Worm (Caenorhabditis elegans) whole organism, L2 larva: ENCODE measurements around the gene ZC21.10.

ENCODE experiments used
- C34F6.9 ChIP-seq: fragments of 150-350 bp; optimal IDR thresholded peaks from 2 replicates; lab custom pipeline; 2014; ENCODE audit warnings: missing biosample characterization, missing genetic modification characterization
- F13H6.1 ChIP-seq: sonication (generic microtip); optimal IDR thresholded peaks from 2 replicates; lab custom pipeline; 2016; ENCODE audit warnings: missing genetic modification characterization, missing compliant biosample characterization
- R02D3.7 ChIP-seq: fragments of 150-350 bp; optimal IDR thresholded peaks from 2 replicates; lab custom pipeline; 2014; ENCODE audit warnings: missing biosample characterization, missing genetic modification characterization
- Y55F3AM.14 ChIP-seq: fragments of 200-800 bp; sonication (Bioruptor generic); optimal IDR thresholded peaks from 2 replicates; lab custom pipeline; 2018; ENCODE audit warnings: mild to moderate bottlenecking, missing genetic modification characterization, missing compliant biosample characterization
- aly-2 ChIP-seq: fragments of 150-350 bp; optimal IDR thresholded peaks from 2 replicates; lab custom pipeline; 2014; ENCODE audit warnings: missing biosample characterization, missing genetic modification characterization
- ama-1 ChIP-seq: fragments of 150-350 bp; optimal IDR thresholded peaks from 2 replicates; lab custom pipeline; 2018; ENCODE audit warnings: inconsistent platforms
- blmp-1 ChIP-seq: sonication (generic microtip); optimal IDR thresholded peaks from 2 replicates; lab custom pipeline; 2017; ENCODE audit warnings: missing genetic modification characterization, mild to moderate bottlenecking, missing compliant biosample characterization, antibody characterized with exemption, moderate library complexity; ENCODE audit not compliant: insufficient read depth
- crh-2 ChIP-seq: sonication (generic microtip); optimal IDR thresholded peaks from 2 replicates; lab custom pipeline; 2017; ENCODE audit warnings: missing biosample characterization, missing genetic modification characterization
- dmd-4 ChIP-seq: sonication (generic microtip); optimal IDR thresholded peaks from 2 replicates; lab custom pipeline; 2017; ENCODE audit warnings: missing biosample characterization, missing genetic modification characterization
- egl-27 ChIP-seq: sonication (generic microtip); optimal IDR thresholded peaks from 3 replicates; lab custom pipeline; 2017; ENCODE audit warnings: missing biosample characterization, missing genetic modification reagents, missing genetic modification characterization
- elt-3 ChIP-seq: sonication (generic microtip); optimal IDR thresholded peaks from 2 replicates; lab custom pipeline; 2017; ENCODE audit warnings: missing biosample characterization, missing genetic modification characterization
- fos-1 ChIP-seq: fragments of 150-350 bp; optimal IDR thresholded peaks from 2 replicates; lab custom pipeline; 2014; ENCODE audit warnings: missing biosample characterization, missing genetic modification characterization
- lin-11 ChIP-seq: fragments of 150-350 bp; sonication (generic microtip); optimal IDR thresholded peaks from 2 replicates; lab custom pipeline; 2014; ENCODE audit warnings: missing biosample characterization, missing genetic modification characterization, inconsistent platforms, mixed read lengths
- lin-13 ChIP-seq: fragments of 150-350 bp; optimal IDR thresholded peaks from 2 replicates; lab custom pipeline; 2014; ENCODE audit warnings: missing biosample characterization, missing genetic modification reagents, missing genetic modification characterization
- lin-39 ChIP-seq: fragments of 150-350 bp; optimal IDR thresholded peaks from 2 replicates; lab custom pipeline; 2014; ENCODE audit warnings: missing biosample characterization, missing genetic modification reagents, missing genetic modification characterization
- lsy-2 ChIP-seq, 2 experiments: fragments of 150-350 bp in 1 of 2; sonication (generic microtip) in 1 of 2; optimal IDR thresholded peaks; 2 replicates each; lab custom pipeline; 2014 to 2017; ENCODE audit warnings: missing biosample characterization in 2 of 2, missing genetic modification characterization in 2 of 2
- mdl-1 ChIP-seq, 2 experiments: fragments of 150-350 bp in 1 of 2; sonication (generic microtip) in 1 of 2; optimal IDR thresholded peaks; 2 replicates each; lab custom pipeline; 2017; ENCODE audit warnings: missing biosample characterization in 2 of 2, missing genetic modification characterization in 2 of 2
- nhr-11 ChIP-seq: fragments of 150-350 bp; optimal IDR thresholded peaks from 2 replicates; lab custom pipeline; 2014; ENCODE audit warnings: missing biosample characterization, missing genetic modification characterization
- nhr-12 ChIP-seq: fragments of 150-350 bp; optimal IDR thresholded peaks from 2 replicates; lab custom pipeline; 2014; ENCODE audit warnings: missing biosample characterization, missing genetic modification characterization
- nhr-129 ChIP-seq: fragments of 150-350 bp; optimal IDR thresholded peaks from 2 replicates; lab custom pipeline; 2014; ENCODE audit warnings: missing biosample characterization, missing genetic modification characterization
- nhr-21 ChIP-seq: fragments of 150-350 bp; optimal IDR thresholded peaks from 2 replicates; lab custom pipeline; 2014; ENCODE audit warnings: missing biosample characterization, missing genetic modification characterization
- nhr-237 ChIP-seq: fragments of 150-350 bp; optimal IDR thresholded peaks from 2 replicates; lab custom pipeline; 2014; ENCODE audit warnings: missing biosample characterization, missing genetic modification characterization
- nhr-25 ChIP-seq: fragments of 150-350 bp; sonication (generic microtip); optimal IDR thresholded peaks from 3 replicates; lab custom pipeline; 2014; ENCODE audit warnings: missing biosample characterization, missing genetic modification characterization
- nhr-6 ChIP-seq: fragments of 150-350 bp; optimal IDR thresholded peaks from 2 replicates; lab custom pipeline; 2014; ENCODE audit warnings: missing biosample characterization, missing genetic modification characterization
- nhr-77 ChIP-seq: fragments of 150-350 bp; optimal IDR thresholded peaks from 2 replicates; lab custom pipeline; 2014; ENCODE audit warnings: missing biosample characterization, missing genetic modification characterization
- peb-1 ChIP-seq: fragments of 150-350 bp; optimal IDR thresholded peaks from 2 replicates; lab custom pipeline; 2014; ENCODE audit warnings: missing biosample characterization, missing genetic modification characterization
- sem-4 ChIP-seq: fragments of 150-350 bp; optimal IDR thresholded peaks from 2 replicates; lab custom pipeline; 2014; ENCODE audit warnings: missing biosample characterization, missing genetic modification reagents, missing genetic modification characterization
- skn-1 ChIP-seq: sonication (generic microtip); optimal IDR thresholded peaks from 2 replicates; lab custom pipeline; 2017; ENCODE audit warnings: missing biosample characterization, missing genetic modification characterization
- sma-9 ChIP-seq, 2 experiments: fragments of 150-350 bp in 1 of 2; sonication (generic microtip) in 1 of 2; optimal IDR thresholded peaks; 2 replicates each; lab custom pipeline; 2014 to 2016; ENCODE audit warnings: missing genetic modification characterization in 2 of 2, mild to moderate bottlenecking in 1 of 2, missing biosample characterization in 1 of 2, missing compliant biosample characterization in 1 of 2, missing genetic modification reagents in 1 of 2, moderate library complexity in 1 of 2
- snpc-4 ChIP-seq: fragments of 150-350 bp; optimal IDR thresholded peaks from 2 replicates; lab custom pipeline; 2014; ENCODE audit warnings: missing biosample characterization, missing genetic modification characterization
- unc-39 ChIP-seq: fragments of 150-350 bp; optimal IDR thresholded peaks from 2 replicates; lab custom pipeline; 2014; ENCODE audit warnings: missing biosample characterization, missing genetic modification characterization
- unc-55 ChIP-seq: fragments of 150-350 bp; sonication (generic microtip); optimal IDR thresholded peaks from 3 replicates; lab custom pipeline; 2014; ENCODE audit warnings: missing biosample characterization, missing genetic modification reagents, missing genetic modification characterization
- ztf-11 ChIP-seq: sonication (generic microtip); optimal IDR thresholded peaks from 2 replicates; lab custom pipeline; 2017; ENCODE audit warnings: missing biosample characterization, missing genetic modification characterization
- ztf-4 ChIP-seq: fragments of 150-350 bp; optimal IDR thresholded peaks from 2 replicates; lab custom pipeline; 2014; ENCODE audit warnings: missing biosample characterization, missing genetic modification characterization

Gene ZC21.10

DNA sequence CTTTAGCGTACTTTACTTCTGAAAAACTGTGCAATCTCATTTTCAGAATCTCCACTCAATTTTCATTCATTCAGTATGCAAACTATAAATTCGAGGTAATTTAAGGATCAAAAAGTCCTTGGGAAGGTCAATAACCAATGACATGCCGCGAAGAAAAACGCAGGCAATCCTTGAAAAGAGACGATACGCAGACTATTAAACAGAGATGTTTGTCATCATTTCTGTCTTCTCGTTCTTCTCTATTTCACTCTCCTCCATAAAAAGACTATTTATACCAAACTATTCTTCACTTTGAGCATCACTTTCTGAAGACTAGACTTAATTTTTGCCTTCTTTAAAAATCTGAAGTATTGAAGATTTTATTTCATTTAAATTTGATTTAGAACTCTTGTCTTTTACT is 22.3 kb downstream of the ZC21.10 start, which contains the start of gene C02D5.4 (continued):
- TF ChIP-seq ama-1 (lab: Kevin White, UChicago) (no peak), nhr-129 (tag; lab: Kevin White, UChicago) (peak; percentile 22), nhr-77 (tag; lab: Kevin White, UChicago) (no peak), nhr-25 (tag; lab: Kevin White, UChicago) (no peak), unc-39 (tag; lab: Kevin White, UChicago) (no peak), ztf-4 (tag; lab: Kevin White, UChicago) (no peak), elt-3 (no peak), lin-13 (GFP tag; lab: Kevin White, UChicago) (no peak), unc-55 (GFP tag; lab: Kevin White, UChicago) (peak; percentile 21), sem-4 (tag; lab: Kevin White, UChicago) (no peak), peb-1 (tag; lab: Kevin White, UChicago) (no peak), R02D3.7 (tag; lab: Kevin White, UChicago) (no peak), lsy-2 (tag; optimal IDR thresholded peaks at IDR 0.05; lab: Kevin White, UChicago) (no peak), lin-39 (no peak), nhr-237 (tag; lab: Kevin White, UChicago) (no peak)
- TF ChIP-seq, all 48 proteins: peak for 6

ce11 chrIII:8554472-8554871 is 24.6 kb downstream of the ZC21.10 start, which contains the start of gene gsto-2:
Gene gsto-2, plus strand, starts transcription at chrIII:8554772.
- no peak for TF ChIP-seq R02D3.7 (tag; lab: Kevin White, UChicago)

DNA sequence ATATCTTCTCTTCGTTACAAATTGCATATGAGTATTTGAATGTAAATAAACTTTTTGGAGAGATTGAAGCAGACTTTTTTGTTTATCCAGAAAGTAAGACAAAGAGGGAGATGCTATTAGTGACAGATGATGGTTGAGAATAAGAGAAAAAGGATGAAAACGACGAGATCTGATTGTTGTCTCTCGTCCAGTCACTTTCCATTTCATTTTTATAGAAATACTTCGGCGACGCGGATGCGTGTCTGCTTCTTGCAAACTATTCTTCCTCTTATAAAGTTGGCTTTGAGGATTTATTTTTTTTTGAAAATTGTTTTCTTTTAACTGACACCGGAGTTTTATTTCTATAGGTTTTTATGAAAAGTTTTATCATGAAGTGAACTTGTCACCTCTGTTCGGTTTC is 25.8 kb downstream of the ZC21.10 start:
- TF ChIP-seq skn-1 (tag; lab: Kevin White, UChicago) (no peak), blmp-1 (tag; lab: Kevin White, UChicago) (peak; percentile 74)

DNA sequence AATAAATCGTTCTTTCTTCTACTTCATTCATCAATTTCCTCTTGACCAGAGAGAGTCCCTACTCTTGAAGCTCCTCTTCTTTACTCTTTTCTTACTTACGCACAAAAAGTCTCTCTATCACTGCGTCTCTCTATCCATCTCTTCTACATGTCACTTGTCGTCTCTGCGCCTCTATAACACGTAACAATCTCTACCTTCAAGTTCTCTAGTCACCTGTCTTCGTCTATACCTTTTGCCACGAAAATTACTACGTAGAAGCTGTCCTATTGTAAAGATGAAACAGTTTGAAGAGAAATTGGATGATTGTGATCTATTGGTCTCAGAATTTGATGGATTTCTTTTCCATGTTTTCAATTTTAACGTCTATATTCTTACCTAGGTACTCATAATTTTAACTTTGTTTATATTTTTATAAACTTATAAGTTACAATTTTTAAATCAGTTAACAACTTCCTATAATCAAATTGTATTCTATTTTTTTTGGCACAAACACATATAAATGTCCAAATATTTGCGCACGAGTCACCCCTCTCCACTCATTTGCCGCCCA is 27.0 kb downstream of the ZC21.10 start, which contains the start of gene C02D5.2:
TSS of gene C02D5.2 (plus strand) at position 500 of the 550 bp plus-strand sequence.
- TF ChIP-seq unc-55 (GFP tag; lab: Kevin White, UChicago) (peak; percentile 23), Y55F3AM.14 (GFP tag; lab: Kevin White, UChicago) (no peak), lin-13 (GFP tag; lab: Kevin White, UChicago) (no peak), lin-11 (tag; lab: Kevin White, UChicago) (no peak), C34F6.9 (tag; lab: Kevin White, UChicago) (peak; percentile 64), lin-39 (no peak), egl-27 (tag; lab: Kevin White, UChicago) (peak; percentile 1), lsy-2 (tag; optimal IDR thresholded peaks at IDR 0.05; lab: Kevin White, UChicago) (peak in 1 of 2 experiments; percentile 70), fos-1 (tag; lab: Kevin White, UChicago) (peak; percentile 45), sma-9 (GFP tag; optimal IDR thresholded peaks at IDR 0.05; lab: Kevin White, UChicago) (peak; percentile 52), sma-9 (tag; optimal IDR thresholded peaks at IDR 0.05; lab: Kevin White, UChicago) (no peak), snpc-4 (no peak), sem-4 (tag; lab: Kevin White, UChicago) (no peak), nhr-11 (tag; lab: Kevin White, UChicago) (no peak), mdl-1 (tag; optimal IDR thresholded peaks at IDR 0.05; lab: Kevin White, UChicago) (no peak), nhr-21 (tag; lab: Kevin White, UChicago) (no peak), nhr-129 (tag; lab: Kevin White, UChicago) (peak; percentile 72), nhr-12 (no peak), aly-2 (tag; lab: Kevin White, UChicago) (no peak), crh-2 (tag; lab: Kevin White, UChicago) (peak; percentile 78), blmp-1 (tag; lab: Kevin White, UChicago) (peak; percentile 11), skn-1 (tag; lab: Kevin White, UChicago) (no peak), F13H6.1 (tag; lab: Kevin White, UChicago) (peak; percentile 47)

DNA sequence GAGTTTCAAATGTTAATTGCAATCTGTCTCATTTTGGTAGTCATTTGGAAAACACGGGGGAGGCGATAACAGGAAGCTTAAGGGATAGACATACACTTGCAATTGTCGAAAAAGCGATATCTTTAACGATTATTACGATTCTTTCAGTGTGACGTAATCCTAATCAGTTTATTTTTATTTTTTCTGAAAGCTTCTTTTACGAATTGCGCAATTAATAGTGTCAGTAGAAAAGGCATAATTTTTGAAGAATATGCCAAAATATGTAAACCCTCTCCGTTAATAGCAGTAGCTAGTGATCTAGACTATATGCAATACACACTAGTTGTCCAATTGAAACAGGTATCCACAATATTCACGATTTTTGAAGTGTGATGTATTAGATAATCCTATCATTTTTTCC is 30.5 kb downstream of the ZC21.10 start:
- no peak for TF ChIP-seq nhr-237 (tag; lab: Kevin White, UChicago)
- no peak for TF ChIP-seq lsy-2 (tag; optimal IDR thresholded peaks at IDR 0.05; lab: Kevin White, UChicago)
- TF ChIP-seq ztf-11 (tag; lab: Kevin White, UChicago), result no peak
- TF ChIP-seq dmd-4 (tag; lab: Kevin White, UChicago), result no peak
- no peak for TF ChIP-seq egl-27 (tag; lab: Kevin White, UChicago)
- no peak for TF ChIP-seq elt-3
- TF ChIP-seq peb-1 (tag; lab: Kevin White, UChicago), result no peak
- no peak for TF ChIP-seq nhr-6 (tag; lab: Kevin White, UChicago)
